Worm (Caenorhabditis elegans): ENCODE measurements around the gene F54D5.24.

ce11 chrII:11571260-11571854 lies 15.6 kb downstream of the F54D5.24 start, which contains the start of gene F54D5.3:
- no peak for TF ChIP-seq pqm-1 (tag; optimal IDR thresholded peaks at IDR 0.05)
- no peak for TF ChIP-seq sox-2 (GFP tag; IDR thresholded peaks at IDR 0.05)
- no peak for TF ChIP-seq che-1 (tag; optimal IDR thresholded peaks at IDR 0.05)
- no peak for TF ChIP-seq ceh-18 (tag; optimal IDR thresholded peaks at IDR 0.05)
